Worm (Caenorhabditis elegans) whole organism, late embryonic: ENCODE results near the gene ZC449.5.

Experiments
- C08G9.2 ChIP-seq: sonication (generic microtip); optimal IDR thresholded peaks from 2 replicates; lab custom pipeline; 2016; ENCODE audit warnings: mild to moderate bottlenecking, missing genetic modification characterization, moderate library complexity, missing compliant biosample characterization
- C38D4.7 ChIP-seq: fragments of 200-800 bp; sonication (Bioruptor generic); optimal IDR thresholded peaks from 2 replicates; lab custom pipeline; 2018; ENCODE audit warnings: mild to moderate bottlenecking, missing genetic modification characterization, moderate library complexity, missing compliant biosample characterization
- F13H6.1 ChIP-seq: sonication (generic microtip); optimal IDR thresholded peaks from 2 replicates; lab custom pipeline; 2016; ENCODE audit warnings: missing genetic modification characterization, missing compliant biosample characterization
- K02D7.2 ChIP-seq: sonication (generic microtip); optimal IDR thresholded peaks from 2 replicates; lab custom pipeline; 2017; ENCODE audit warnings: mild to moderate bottlenecking, missing genetic modification characterization, missing compliant biosample characterization
- Y22D7AL.16 ChIP-seq: sonication (generic microtip); optimal IDR thresholded peaks from 2 replicates; lab custom pipeline; 2016; ENCODE audit warnings: missing genetic modification characterization, missing compliant biosample characterization
- ama-1 ChIP-seq: fragments of 150-350 bp; optimal IDR thresholded peaks from 2 replicates; lab custom pipeline; 2014
- ceh-14 ChIP-seq: sonication (generic microtip); optimal IDR thresholded peaks from 2 replicates; lab custom pipeline; 2016; ENCODE audit warnings: missing genotype, missing genetic modification characterization, missing compliant biosample characterization
- ceh-19 ChIP-seq: fragments of 200-800 bp; sonication (Bioruptor generic); optimal IDR thresholded peaks from 2 replicates; lab custom pipeline; 2018; ENCODE audit warnings: mild to moderate bottlenecking, missing genetic modification characterization, missing compliant biosample characterization
- ceh-2 ChIP-seq: sonication (generic microtip); optimal IDR thresholded peaks from 2 replicates; lab custom pipeline; 2016; ENCODE audit warnings: missing genotype, missing genetic modification characterization, missing compliant biosample characterization
- ceh-34 ChIP-seq: sonication (generic microtip); optimal IDR thresholded peaks from 2 replicates; lab custom pipeline; 2016; ENCODE audit warnings: mild to moderate bottlenecking, missing genetic modification characterization, missing compliant biosample characterization
- ceh-6 ChIP-seq: fragments of 200-800 bp; sonication (Bioruptor generic); optimal IDR thresholded peaks from 2 replicates; lab custom pipeline; 2018; ENCODE audit warnings: mild to moderate bottlenecking, missing genetic modification characterization, missing compliant biosample characterization
- ceh-9 ChIP-seq: sonication (generic microtip); optimal IDR thresholded peaks from 2 replicates; lab custom pipeline; 2016; ENCODE audit warnings: mild to moderate bottlenecking, missing genetic modification characterization, inconsistent platforms, missing compliant biosample characterization
- che-1 ChIP-seq: sonication (generic microtip); optimal IDR thresholded peaks from 2 replicates; lab custom pipeline; 2016; ENCODE audit warnings: mild to moderate bottlenecking, missing genetic modification characterization, missing compliant biosample characterization
- elt-2 ChIP-seq: sonication (generic microtip); optimal IDR thresholded peaks from 2 replicates; lab custom pipeline; 2016; ENCODE audit warnings: missing genetic modification reagents, missing genetic modification characterization, missing compliant biosample characterization
- elt-4 ChIP-seq: sonication (generic microtip); optimal IDR thresholded peaks from 2 replicates; lab custom pipeline; 2016; ENCODE audit warnings: missing genetic modification characterization, missing compliant biosample characterization
- ets-4 ChIP-seq: sonication (generic microtip); optimal IDR thresholded peaks from 2 replicates; lab custom pipeline; 2016; ENCODE audit warnings: missing genetic modification characterization, missing compliant biosample characterization
- eyg-1 ChIP-seq: sonication (generic microtip); optimal IDR thresholded peaks from 2 replicates; lab custom pipeline; 2016; ENCODE audit warnings: missing genotype, missing genetic modification characterization, missing compliant biosample characterization
- fax-1 ChIP-seq: sonication (generic microtip); optimal IDR thresholded peaks from 2 replicates; lab custom pipeline; 2016; ENCODE audit warnings: missing genotype, missing genetic modification characterization, missing compliant biosample characterization
- fkh-6 ChIP-seq: sonication (generic microtip); optimal IDR thresholded peaks from 2 replicates; lab custom pipeline; 2016; ENCODE audit warnings: missing genetic modification characterization, missing compliant biosample characterization
- gmeb-2 ChIP-seq: sonication (generic microtip); optimal IDR thresholded peaks from 2 replicates; lab custom pipeline; 2016; ENCODE audit warnings: missing genetic modification characterization, inconsistent platforms, missing compliant biosample characterization
- hlh-13 ChIP-seq: fragments of 200-800 bp; sonication (Bioruptor generic); optimal IDR thresholded peaks from 2 replicates; lab custom pipeline; 2018; ENCODE audit warnings: mild to moderate bottlenecking, missing genetic modification characterization, missing compliant biosample characterization
- hlh-6 ChIP-seq: sonication (generic microtip); optimal IDR thresholded peaks from 2 replicates; lab custom pipeline; 2016; ENCODE audit warnings: missing genotype, missing genetic modification characterization, missing compliant biosample characterization
- hlh-8 ChIP-seq: sonication (generic microtip); optimal IDR thresholded peaks from 2 replicates; lab custom pipeline; 2016; ENCODE audit warnings: missing genotype, missing genetic modification characterization, missing compliant biosample characterization
- lim-6 ChIP-seq: sonication (generic microtip); optimal IDR thresholded peaks from 2 replicates; lab custom pipeline; 2016; ENCODE audit warnings: missing genetic modification characterization, missing compliant biosample characterization
- lin-11 ChIP-seq: fragments of 200-800 bp; sonication (Bioruptor generic); optimal IDR thresholded peaks from 2 replicates; lab custom pipeline; 2018; ENCODE audit warnings: mild to moderate bottlenecking, missing genetic modification characterization, missing compliant biosample characterization
- madf-2 ChIP-seq: sonication (generic microtip); optimal IDR thresholded peaks from 2 replicates; lab custom pipeline; 2017; ENCODE audit warnings: missing genetic modification characterization, missing compliant biosample characterization
- mec-3 ChIP-seq: sonication (generic microtip); optimal IDR thresholded peaks from 2 replicates; lab custom pipeline; 2016; ENCODE audit warnings: borderline replicate concordance, missing genetic modification characterization, missing compliant biosample characterization
- nhr-11 ChIP-seq: fragments of 150-350 bp; optimal IDR thresholded peaks from 2 replicates; lab custom pipeline; 2014; ENCODE audit warnings: missing biosample characterization, missing genetic modification characterization
- npax-4 ChIP-seq: sonication (generic microtip); optimal IDR thresholded peaks from 2 replicates; lab custom pipeline; 2016; ENCODE audit warnings: missing genetic modification characterization, missing compliant biosample characterization
- pag-3 ChIP-seq: sonication (generic microtip); optimal IDR thresholded peaks from 2 replicates; lab custom pipeline; 2016; ENCODE audit warnings: missing compliant biosample characterization, missing genetic modification characterization, borderline replicate concordance
- pat-9 ChIP-seq: fragments of 200-800 bp; sonication (Bioruptor generic); optimal IDR thresholded peaks from 2 replicates; lab custom pipeline; 2018; ENCODE audit warnings: mild to moderate bottlenecking, missing genetic modification characterization, moderate library complexity, missing compliant biosample characterization
- pqm-1 ChIP-seq: sonication (generic microtip); optimal IDR thresholded peaks from 2 replicates; lab custom pipeline; 2016; ENCODE audit warnings: missing genetic modification characterization, missing compliant biosample characterization
- pros-1 ChIP-seq: fragments of 150-350 bp; optimal IDR thresholded peaks from 2 replicates; lab custom pipeline; 2014; ENCODE audit warnings: missing biosample characterization, missing genetic modification reagents, missing genetic modification characterization
- ref-2 ChIP-seq: sonication (generic microtip); optimal IDR thresholded peaks from 2 replicates; lab custom pipeline; 2016; ENCODE audit warnings: missing genetic modification characterization, missing compliant biosample characterization
- sdc-2 ChIP-seq: sonication (generic microtip); optimal IDR thresholded peaks from 2 replicates; lab custom pipeline; 2016; ENCODE audit warnings: missing genotype, missing genetic modification characterization, missing compliant biosample characterization
- sox-2 ChIP-seq: fragments of 200-800 bp; sonication (Bioruptor generic); IDR thresholded peaks from 2 replicates; pipeline ENCODE4 v1.3.6; 2022; ENCODE audit warnings: missing genetic modification reagents, missing genetic modification characterization, missing compliant biosample characterization
- sox-4 ChIP-seq: sonication (generic microtip); optimal IDR thresholded peaks from 2 replicates; lab custom pipeline; 2017; ENCODE audit warnings: mild to moderate bottlenecking, missing genetic modification characterization, inconsistent platforms, missing compliant biosample characterization
- syd-9 ChIP-seq: sonication (generic microtip); optimal IDR thresholded peaks from 2 replicates; lab custom pipeline; 2016; ENCODE audit warnings: mild to moderate bottlenecking, missing genetic modification characterization, moderate library complexity, missing compliant biosample characterization
- tbx-2 ChIP-seq: sonication (generic microtip); optimal IDR thresholded peaks from 2 replicates; lab custom pipeline; 2016; ENCODE audit warnings: missing genetic modification characterization, missing compliant biosample characterization
- ttx-3 ChIP-seq: sonication (generic microtip); optimal IDR thresholded peaks from 2 replicates; lab custom pipeline; 2016; ENCODE audit warnings: missing genetic modification reagents, missing genetic modification characterization, missing compliant biosample characterization
- unc-42 ChIP-seq: sonication (generic microtip); optimal IDR thresholded peaks from 2 replicates; lab custom pipeline; 2016; ENCODE audit warnings: missing genotype, missing genetic modification characterization, missing compliant biosample characterization
- zip-5 ChIP-seq: sonication (generic microtip); optimal IDR thresholded peaks from 2 replicates; lab custom pipeline; 2016; ENCODE audit warnings: missing genetic modification characterization, missing compliant biosample characterization
- ztf-16 ChIP-seq: sonication (generic microtip); optimal IDR thresholded peaks from 2 replicates; lab custom pipeline; 2017; ENCODE audit warnings: missing genetic modification characterization, missing compliant biosample characterization

Gene ZC449.5

ce11 chrX:5060756-5061155 lies 23.2 kb upstream of the ZC449.5 start, which contains the start of gene C24H10.3:
C24H10.3 (plus strand) TSS chrX:5061056.
- no peak for TF ChIP-seq ceh-19

DNA sequence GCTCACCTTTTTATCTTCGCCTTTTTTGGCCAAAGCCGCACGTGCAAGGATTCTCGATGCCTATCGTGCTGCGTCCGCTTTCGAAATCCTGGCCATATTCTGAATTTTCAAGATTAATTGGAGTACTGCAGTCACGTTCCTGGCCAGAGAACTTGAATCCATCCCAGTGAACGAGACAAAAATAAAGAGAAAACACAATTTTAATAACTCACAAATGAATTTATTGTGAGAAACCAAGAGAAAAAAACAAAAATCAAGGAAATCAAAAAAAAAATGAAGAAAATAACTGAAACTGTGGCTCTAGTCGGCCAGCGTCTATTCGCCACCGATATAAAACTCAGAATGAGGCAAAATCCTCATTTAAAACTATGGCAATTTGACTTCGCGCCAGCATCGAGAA lies 21.6 kb upstream of the ZC449.5 start, which contains the start of gene C24H10.4:
TSS of gene C24H10.4 (minus strand) at position 101 of the 400 bp plus-strand sequence.
- TF ChIP-seq pros-1 (tag; lab: Kevin White, UChicago): no peak
- no peak for TF ChIP-seq ceh-2 (tag; lab: Kevin White, UChicago)
- TF ChIP-seq sox-2 (GFP tag; lab: Robert Waterston, UW): no peak

ce11 chrX:5056199-5056598 lies 18.6 kb upstream of the ZC449.5 start:
- TF ChIP-seq sox-4 (peak; percentile 76), ceh-6 (GFP tag; lab: Kevin White, UChicago) (peak; percentile 59), elt-2 (tag; lab: Kevin White, UChicago) (peak; percentile 29), lim-6 (tag; lab: Kevin White, UChicago) (peak; percentile 68), C38D4.7 (GFP tag; lab: Kevin White, UChicago) (peak; percentile 34), che-1 (tag; lab: Kevin White, UChicago) (peak; percentile 79), unc-42 (tag; lab: Kevin White, UChicago) (peak; percentile 18), sdc-2 (tag; lab: Kevin White, UChicago) (peak; percentile 38), mec-3 (tag; lab: Kevin White, UChicago) (peak; percentile 28), pag-3 (tag; lab: Kevin White, UChicago) (peak; percentile 83), ref-2 (tag; lab: Kevin White, UChicago) (peak; percentile 56), ceh-34 (tag; lab: Kevin White, UChicago) (peak; percentile 25), npax-4 (tag; lab: Kevin White, UChicago) (peak; percentile 31), lin-11 (peak; percentile 79), fax-1 (tag; lab: Kevin White, UChicago) (peak; percentile 56), madf-2 (tag; lab: Kevin White, UChicago) (peak; percentile 95), hlh-8 (peak; percentile 79), ttx-3 (tag; lab: Kevin White, UChicago) (peak; percentile 15), elt-4 (peak; percentile 80), gmeb-2 (tag; lab: Kevin White, UChicago) (peak; percentile 66), tbx-2 (tag; lab: Kevin White, UChicago) (peak; percentile 93), ceh-19 (peak; percentile 73), pqm-1 (tag; lab: Kevin White, UChicago) (peak; percentile 87), ztf-16 (peak; percentile 1), hlh-13 (peak; percentile 89), hlh-6 (peak; percentile 84), ets-4 (tag; lab: Kevin White, UChicago) (peak; percentile 34), fkh-6 (tag; lab: Kevin White, UChicago) (peak; percentile 84), C08G9.2 (tag; lab: Kevin White, UChicago) (peak; percentile 39), eyg-1 (peak; percentile 37), F13H6.1 (tag; lab: Kevin White, UChicago) (peak; percentile 66), Y22D7AL.16 (peak; percentile 92), K02D7.2 (peak; percentile 74), pat-9 (tag; lab: Kevin White, UChicago) (peak; percentile 77)

DNA sequence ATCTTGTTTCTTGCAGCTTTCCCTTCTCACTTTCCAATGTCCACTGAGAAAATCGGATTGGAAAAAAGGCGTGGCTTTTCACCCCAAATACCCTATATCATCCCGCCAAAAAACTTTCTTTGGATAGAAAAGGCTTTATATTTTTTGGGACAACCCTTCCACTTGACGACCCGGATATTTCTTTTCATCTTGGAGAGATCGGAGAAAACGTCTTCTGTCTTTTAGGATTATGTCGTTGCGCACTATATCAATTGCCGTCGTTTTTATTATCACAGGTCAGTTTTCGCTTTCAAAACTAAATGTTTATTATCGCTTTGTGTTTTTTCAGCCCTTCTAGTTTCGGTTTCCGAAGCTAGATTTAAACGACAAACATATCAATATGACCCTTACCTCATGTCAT lies 6.3 kb upstream of the ZC449.5 start, which contains the start of gene Y64H9A.2:
TSS of gene Y64H9A.2 (plus strand) at position 90 of the 400 bp plus-strand sequence.
- TF ChIP-seq C08G9.2 (tag; lab: Kevin White, UChicago) (no peak), madf-2 (tag; lab: Kevin White, UChicago) (no peak), syd-9 (tag; lab: Kevin White, UChicago) (no peak), sdc-2 (tag; lab: Kevin White, UChicago) (no peak), ama-1 (no peak), nhr-11 (tag; lab: Kevin White, UChicago) (no peak), ceh-19 (no peak), K02D7.2 (no peak), ceh-14 (tag; lab: Kevin White, UChicago) (no peak), hlh-6 (no peak), pag-3 (tag; lab: Kevin White, UChicago) (no peak), ceh-9 (tag; lab: Kevin White, UChicago) (no peak), zip-5 (tag; lab: Kevin White, UChicago) (no peak)
